Fruit fly (Drosophila melanogaster) whole organism: Measurements from ENCODE around the gene CG34393.
"Not testable (repeated sequence)": the region's sequence is repeated elsewhere in the genome, so short reads cannot be mapped to it uniquely, and the experiment has no call there.

Experiments
- CG8478 ChIP-seq: fragments of >200 bp; optimal IDR thresholded peaks from 2 replicates; lab custom pipeline; 2018; ENCODE audit warnings: inconsistent platforms
- Dll ChIP-seq: fragments of >200 bp; optimal IDR thresholded peaks from 2 replicates; lab custom pipeline; 2017
- EcR ChIP-seq, 2 experiments: fragments of >200 bp; optimal IDR thresholded peaks; 2 replicates each; lab custom pipeline; 2017; ENCODE audit warnings: missing biosample characterization in 2 of 2, missing genetic modification characterization in 2 of 2, missing genetic modification reagents in 2 of 2
- pan ChIP-seq: fragments of >200 bp; optimal IDR thresholded peaks from 2 replicates; lab custom pipeline; 2017
- psq ChIP-seq: fragments of >200 bp; optimal IDR thresholded peaks from 2 replicates; lab custom pipeline; 2017
- usp ChIP-seq: fragments of >200 bp; optimal IDR thresholded peaks from 2 replicates; lab custom pipeline; 2017; ENCODE audit warnings: missing biosample characterization, missing genetic modification characterization, mixed read lengths

CG34393 gene

DNA sequence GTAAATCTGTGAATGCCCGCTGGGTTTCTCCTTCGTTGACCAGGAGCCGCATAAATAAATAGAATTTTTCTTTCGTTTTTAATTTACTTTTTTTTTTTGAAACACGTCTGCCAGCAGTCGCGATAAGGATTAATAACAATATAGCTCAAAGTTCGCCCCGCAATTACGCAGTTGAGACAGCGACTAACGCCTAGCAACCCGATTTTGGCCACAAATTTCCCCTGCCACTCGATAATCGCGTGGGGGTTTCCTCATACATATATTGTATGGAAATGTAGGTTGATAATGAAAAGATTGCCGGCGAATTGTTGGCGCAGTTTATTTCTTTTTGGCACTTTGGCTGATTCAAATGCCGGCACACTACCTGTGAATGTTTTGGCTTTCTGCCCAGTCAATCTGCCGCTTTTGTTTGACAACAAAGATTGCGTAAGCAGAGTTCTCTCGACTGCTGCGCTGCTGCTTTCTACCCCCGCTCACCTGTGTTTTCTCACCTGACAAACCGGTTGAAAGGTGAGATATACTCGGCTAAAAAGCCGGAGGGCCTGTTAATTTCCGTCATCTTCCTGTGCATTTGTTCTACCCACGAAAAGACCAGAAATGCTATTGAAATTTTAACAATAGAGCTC is 35.2 kb downstream of the CG34393 start:
- TF ChIP-seq psq (no peak), usp (GFP tag; lab: Kevin White, UChicago) (no peak), CG8478 (lab: Kevin White, UChicago) (no peak), Dll (lab: Kevin White, UChicago) (no peak), pan (lab: Kevin White, UChicago) (no peak)

DNA sequence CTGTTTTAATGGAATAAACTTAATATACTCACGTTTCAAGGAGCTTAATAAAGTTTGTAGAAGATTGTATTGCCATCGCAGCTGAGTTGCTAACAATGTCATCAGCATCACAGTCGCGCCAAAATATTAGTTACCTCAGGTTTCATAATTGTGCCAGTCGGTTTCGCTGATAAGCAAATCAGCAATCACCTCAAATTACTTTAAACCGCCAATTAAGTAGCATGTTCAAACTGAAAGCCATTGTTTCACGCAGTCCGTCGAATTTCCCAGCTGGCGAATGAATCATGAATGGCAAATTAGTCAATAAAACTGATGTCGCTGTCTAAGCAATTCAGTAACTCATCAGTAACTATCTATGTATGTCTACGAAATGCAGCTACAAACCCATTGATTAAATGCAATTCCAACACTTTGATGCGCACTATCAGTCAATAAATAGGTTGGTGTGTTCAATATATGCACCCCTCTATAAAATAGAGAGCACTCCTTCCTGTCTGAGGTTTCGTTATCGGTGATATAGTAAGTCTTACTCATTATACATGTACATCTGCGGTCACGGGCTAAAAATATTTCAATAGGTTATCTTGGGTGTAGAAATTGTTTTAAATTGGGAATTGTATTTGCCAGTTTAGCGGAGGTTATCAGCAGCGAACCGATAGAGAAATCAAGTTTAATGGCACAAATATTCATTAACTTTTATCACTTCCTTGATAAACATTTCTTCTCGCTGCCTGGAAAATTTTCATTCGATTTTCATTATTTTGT is 35.9 kb downstream of the CG34393 start:
- no peak for TF ChIP-seq Dll (lab: Kevin White, UChicago)
- TF ChIP-seq EcR (GFP tag; optimal IDR thresholded peaks at IDR 0.05; lab: Kevin White, UChicago), result no peak

DNA sequence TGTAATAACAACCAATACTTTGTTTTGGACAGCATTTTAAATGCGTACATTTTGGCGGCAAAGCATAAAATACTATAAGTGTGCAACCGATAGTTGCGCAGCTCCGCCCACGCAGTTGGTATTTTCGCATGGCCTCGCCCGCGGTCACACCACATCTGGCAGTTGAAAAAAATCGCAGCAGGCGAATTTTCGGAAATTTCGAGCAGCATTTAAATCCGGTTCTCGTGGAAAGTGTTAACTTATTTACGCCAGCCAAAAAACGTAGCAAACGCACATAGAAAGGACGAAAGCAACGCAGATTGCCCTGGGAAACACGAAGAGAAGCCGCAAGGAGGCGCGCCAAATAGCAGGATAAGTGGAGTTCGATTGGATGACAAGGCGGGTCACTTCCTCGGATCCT is 36.8 kb downstream of the CG34393 start, which contains the start of gene Hydr2:
TSS of gene Hydr2 (plus strand) at position 156 of the 400 bp plus-strand sequence.
- not testable (repeated sequence) for TF ChIP-seq EcR (GFP tag; optimal IDR thresholded peaks at IDR 0.05; lab: Kevin White, UChicago); Dll (lab: Kevin White, UChicago); CG8478 (lab: Kevin White, UChicago)

DNA sequence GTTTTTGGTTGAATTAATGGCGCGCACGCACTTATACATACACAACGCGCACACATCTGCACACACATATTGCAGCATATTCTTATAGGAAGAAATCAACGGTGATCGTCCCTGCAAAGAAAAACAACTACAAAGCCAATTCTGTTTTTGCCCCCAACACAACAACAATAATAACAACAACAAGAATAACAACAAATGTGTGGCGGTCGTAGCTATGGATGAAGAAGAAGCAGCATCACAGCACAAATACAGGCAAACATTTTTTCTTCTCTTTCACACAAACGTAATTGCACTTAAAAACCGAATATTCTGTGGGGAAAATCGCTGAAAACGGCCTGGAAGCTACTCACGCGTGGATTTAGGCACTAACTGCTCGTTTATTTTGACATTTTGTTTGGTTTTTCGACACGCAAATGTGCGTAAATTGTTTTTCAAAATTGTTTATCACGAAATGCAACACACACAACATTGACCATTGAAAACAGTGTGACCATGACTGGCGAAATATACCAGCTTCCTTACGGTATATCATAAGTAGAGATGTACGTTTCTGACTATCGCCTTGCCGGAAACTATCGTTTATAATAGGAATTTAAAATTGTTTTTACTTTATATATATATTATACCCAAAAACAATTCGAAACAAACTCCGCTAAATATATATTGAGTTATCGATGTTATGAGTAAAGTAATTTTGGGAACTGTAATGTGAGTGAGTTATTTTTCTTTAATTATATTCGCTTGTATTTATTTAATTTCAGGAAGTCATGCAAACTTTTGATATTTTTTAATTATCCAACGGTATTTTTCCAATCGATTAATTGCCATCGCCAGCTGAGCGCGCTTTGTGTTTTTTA is 40.9 kb downstream of the CG34393 start, which contains the start of the genes Mad and gkt:
TSS of gene Mad (minus strand) at position 500 of the 857 bp plus-strand sequence.
TSS of gene gkt (plus strand) at position 807 of the 857 bp plus-strand sequence.
- no peak for TF ChIP-seq CG8478 (lab: Kevin White, UChicago)
- no peak for TF ChIP-seq EcR (GFP tag; optimal IDR thresholded peaks at IDR 0.05; lab: Kevin White, UChicago)
- TF ChIP-seq Dll (lab: Kevin White, UChicago), result no peak
- no peak for TF ChIP-seq pan (lab: Kevin White, UChicago)
- TF ChIP-seq psq, result no peak
- no peak for TF ChIP-seq usp (GFP tag; lab: Kevin White, UChicago)

DNA sequence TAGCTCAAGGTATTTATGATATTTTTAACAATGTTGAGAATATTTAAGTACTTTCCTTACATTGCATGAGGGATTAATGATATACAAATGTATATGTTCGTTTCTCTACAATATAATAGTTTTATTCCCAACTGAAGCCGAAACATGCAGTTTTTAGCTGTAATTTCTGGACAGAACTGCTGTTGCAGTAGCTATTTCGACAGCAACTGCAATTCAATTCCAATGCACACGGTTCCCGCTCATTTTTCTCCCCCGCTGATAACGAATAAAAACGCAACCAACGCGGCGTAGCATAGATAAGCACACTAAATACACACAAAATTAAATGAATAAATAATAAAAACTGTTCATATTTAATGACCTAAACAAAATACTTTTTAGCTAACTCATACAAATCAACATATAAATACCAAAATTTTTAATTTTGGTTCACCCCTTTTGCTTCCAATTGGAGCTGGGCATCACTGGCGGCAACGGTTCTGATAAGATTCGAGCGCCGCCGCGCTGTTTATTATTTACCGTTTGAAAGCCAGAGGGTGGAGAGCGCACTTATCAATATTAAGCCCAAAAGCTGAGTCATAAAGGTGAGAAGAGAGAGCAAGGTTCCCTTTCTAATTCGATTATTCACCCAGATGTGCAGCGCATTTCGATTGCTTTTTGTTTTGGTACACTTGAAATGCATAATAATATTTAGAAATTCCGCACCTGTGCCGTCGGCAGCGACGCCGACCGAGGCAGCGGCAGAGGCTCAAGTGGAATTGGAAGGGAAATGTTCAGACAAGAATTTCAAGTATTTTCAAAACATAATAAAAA is 41.8 kb downstream of the CG34393 start:
- no peak for TF ChIP-seq psq
- no peak for TF ChIP-seq EcR (GFP tag; optimal IDR thresholded peaks at IDR 0.05; lab: Kevin White, UChicago)
- TF ChIP-seq Dll (lab: Kevin White, UChicago), result no peak
- no peak for TF ChIP-seq usp (GFP tag; lab: Kevin White, UChicago)
- TF ChIP-seq CG8478 (lab: Kevin White, UChicago), result no peak
- TF ChIP-seq pan (lab: Kevin White, UChicago), result no peak

DNA sequence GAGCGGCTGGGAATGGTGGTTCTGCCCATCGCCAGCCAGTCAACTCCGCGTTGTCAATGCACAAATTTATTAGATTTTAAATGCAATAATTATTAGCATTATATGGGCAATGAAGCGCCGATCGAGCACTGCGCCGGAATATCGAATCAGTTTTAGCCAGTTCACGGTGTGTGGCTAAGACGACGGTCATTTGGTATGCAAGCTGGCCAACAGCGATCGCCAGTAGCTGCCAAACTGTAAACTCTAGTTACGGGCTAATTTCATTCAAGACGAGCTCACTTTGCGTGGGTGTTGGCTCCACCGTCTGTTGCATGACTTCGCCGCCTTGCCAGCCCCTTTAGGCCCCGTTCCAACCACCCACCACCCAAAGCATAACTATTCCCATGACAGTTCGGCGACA is 44.5 kb downstream of the CG34393 start:
- no peak for TF ChIP-seq Dll (lab: Kevin White, UChicago)
- no peak for TF ChIP-seq pan (lab: Kevin White, UChicago)
- no peak for TF ChIP-seq psq
- no peak for TF ChIP-seq usp (GFP tag; lab: Kevin White, UChicago)
- TF ChIP-seq EcR (GFP tag; optimal IDR thresholded peaks at IDR 0.05; lab: Kevin White, UChicago), result no peak

DNA sequence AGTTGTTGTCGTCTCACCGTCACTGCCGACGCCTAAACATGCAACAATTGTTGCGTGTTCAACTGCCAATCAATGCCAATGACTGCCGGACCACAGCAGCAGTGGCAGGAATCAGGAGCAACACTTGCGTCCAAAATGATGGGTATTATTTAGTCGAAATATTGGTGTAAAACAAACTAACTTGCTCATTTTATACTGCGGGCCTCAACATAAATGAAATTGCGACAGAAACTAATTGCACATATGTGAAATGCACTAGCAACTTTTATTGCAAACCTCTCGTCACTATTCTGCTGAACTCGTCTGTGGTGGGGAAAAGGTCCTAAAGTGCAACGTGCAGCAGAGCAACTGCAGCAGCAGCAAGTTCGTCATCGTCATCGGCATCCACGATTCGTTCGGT is 45.5 kb downstream of the CG34393 start:
- no peak for TF ChIP-seq Dll (lab: Kevin White, UChicago)
- TF ChIP-seq CG8478 (lab: Kevin White, UChicago), result no peak
- TF ChIP-seq pan (lab: Kevin White, UChicago), result no peak
- no peak for TF ChIP-seq psq
- no peak for TF ChIP-seq usp (GFP tag; lab: Kevin White, UChicago)
- no peak for TF ChIP-seq EcR (GFP tag; optimal IDR thresholded peaks at IDR 0.05; lab: Kevin White, UChicago)

DNA sequence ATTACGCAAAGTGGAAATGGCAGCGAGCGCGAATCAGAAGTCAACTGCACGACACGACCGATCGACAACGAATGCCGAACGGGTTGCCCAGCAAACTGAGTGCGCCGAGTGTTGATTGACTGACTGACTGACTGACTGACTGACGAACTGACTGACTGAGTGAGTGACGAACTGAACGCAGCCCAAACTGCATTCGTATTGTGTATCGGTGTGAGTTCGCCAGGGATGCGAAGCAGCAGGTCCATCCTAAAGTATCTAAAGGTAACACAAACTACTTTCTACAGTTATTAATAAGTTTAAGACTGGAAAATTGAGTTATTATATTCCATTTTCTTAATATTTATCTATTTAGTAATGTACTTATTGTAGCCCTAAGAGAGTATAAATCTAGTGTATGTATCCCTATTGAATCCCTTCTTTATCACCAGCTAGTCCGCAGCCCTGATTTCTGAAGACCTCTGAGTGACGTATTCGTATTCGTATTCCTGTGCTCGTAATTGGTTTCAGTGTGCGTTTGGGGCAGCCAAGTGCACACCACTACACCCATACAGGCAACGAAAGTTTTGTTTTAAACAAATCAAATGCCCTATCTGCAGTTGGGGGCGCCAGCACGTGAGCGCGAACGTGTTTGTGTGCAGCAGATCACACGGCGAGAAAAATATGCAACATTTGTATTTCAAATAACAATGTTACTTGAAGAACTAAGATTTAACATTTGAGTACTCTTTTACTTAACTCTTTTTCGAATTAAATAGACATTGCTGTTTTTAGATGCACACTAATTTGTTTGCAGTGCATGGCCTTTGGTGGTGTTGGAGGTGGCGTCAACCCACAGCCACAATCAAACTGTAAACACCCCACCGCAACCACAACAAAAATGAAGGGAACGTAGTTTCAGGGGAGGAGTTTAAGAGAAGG is 47.3 kb downstream of the CG34393 start:
- TF ChIP-seq Dll (lab: Kevin White, UChicago) (no peak), EcR (GFP tag; optimal IDR thresholded peaks at IDR 0.05; lab: Kevin White, UChicago) (no peak)

DNA sequence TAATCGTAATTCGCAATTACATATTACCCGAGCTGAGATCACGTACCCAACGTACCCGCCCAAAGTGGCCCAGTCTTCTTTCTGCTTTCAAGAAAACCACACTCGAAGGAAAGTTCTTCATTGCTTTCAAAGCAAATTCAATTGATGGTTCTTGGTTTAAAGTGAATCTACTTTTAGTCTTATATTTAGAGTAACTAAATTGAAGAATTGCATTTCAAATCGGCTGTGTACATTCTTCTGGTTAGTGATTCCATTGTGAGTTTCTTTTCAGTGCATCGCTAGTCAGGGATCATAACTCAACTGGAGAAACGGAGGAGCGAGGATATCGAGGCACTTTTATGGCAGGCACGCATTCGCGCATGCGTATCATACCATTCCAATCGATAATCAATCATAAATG is 48.6 kb downstream of the CG34393 start:
- TF ChIP-seq pan (lab: Kevin White, UChicago) (no peak), EcR (GFP tag; optimal IDR thresholded peaks at IDR 0.05; lab: Kevin White, UChicago) (no peak), psq (no peak), Dll (lab: Kevin White, UChicago) (no peak), CG8478 (lab: Kevin White, UChicago) (no peak), usp (GFP tag; lab: Kevin White, UChicago) (no peak)

DNA sequence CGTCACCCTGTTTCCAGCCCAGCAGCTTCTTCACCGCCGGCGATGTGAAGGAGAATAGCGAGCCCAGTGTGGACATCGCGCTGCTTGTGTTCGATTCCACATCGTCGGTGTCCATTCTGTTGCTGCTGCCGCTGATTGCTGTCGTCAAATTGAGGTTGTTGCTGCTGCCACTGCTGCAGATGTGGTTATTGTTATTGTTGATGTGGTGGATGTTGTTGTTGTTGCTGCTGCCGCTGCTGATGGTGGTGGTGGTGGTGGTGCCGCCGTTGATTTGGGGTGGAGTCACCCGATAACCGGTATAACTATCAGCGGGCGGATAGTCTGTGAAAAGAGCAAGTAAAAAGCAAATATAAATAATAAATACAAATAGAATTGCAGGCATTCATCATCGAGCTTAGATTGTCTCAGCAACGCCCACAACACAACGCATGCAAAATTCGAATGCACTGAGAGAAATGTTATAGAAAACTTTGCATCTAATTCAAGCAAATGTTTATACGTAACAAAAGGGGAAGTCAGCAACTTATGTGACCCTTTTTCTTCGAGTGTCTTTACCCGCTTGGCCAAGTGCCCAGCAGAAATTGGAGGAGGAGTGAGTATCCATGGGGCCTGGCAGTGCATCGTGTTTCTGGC is 51.2 kb downstream of the CG34393 start:
- TF ChIP-seq Dll (lab: Kevin White, UChicago) (no peak), usp (GFP tag; lab: Kevin White, UChicago) (no peak), pan (lab: Kevin White, UChicago) (no peak)
